Fruit fly (Drosophila melanogaster) whole organism, embryonic: ENCODE results near the gene CG15404.

Experiments
- Bgb ChIP-seq: fragments of 200-800 bp; sonication (Bioruptor generic); IDR thresholded peaks from 2 replicates; pipeline ENCODE4 v1.3.6; 2022; ENCODE audit warnings: missing biosample characterization, missing genetic modification characterization; ENCODE audit not compliant: partially characterized antibody
- CG12219 ChIP-seq: fragments of 200-800 bp; sonication (Bioruptor generic); optimal IDR thresholded peaks from 3 replicates; lab custom pipeline; 2018; ENCODE audit warnings: missing biosample characterization, mild to moderate bottlenecking, missing genetic modification characterization
- CG12391 ChIP-seq: fragments of 200-800 bp; sonication (Bioruptor generic); optimal IDR thresholded peaks from 3 replicates; lab custom pipeline; 2018; ENCODE audit warnings: missing biosample characterization, mild to moderate bottlenecking, missing genetic modification characterization, moderate library complexity
- CG13296 ChIP-seq: fragments of 200-800 bp; sonication (Bioruptor generic); optimal IDR thresholded peaks from 3 replicates; lab custom pipeline; 2018; ENCODE audit warnings: missing biosample characterization, mild to moderate bottlenecking, missing genetic modification characterization
- CG14667 ChIP-seq: fragments of 200-800 bp; sonication (Bioruptor generic); IDR thresholded peaks from 2 replicates; pipeline ENCODE4 v1.3.6; 2022; ENCODE audit warnings: missing biosample characterization, missing genetic modification characterization
- CG15073 ChIP-seq: fragments of 200-800 bp; sonication (Bioruptor generic); optimal IDR thresholded peaks from 2 replicates; lab custom pipeline; 2016; ENCODE audit warnings: missing biosample characterization, missing genetic modification characterization
- CG1529 ChIP-seq: fragments of 200-800 bp; sonication (Bioruptor generic); optimal IDR thresholded peaks from 3 replicates; lab custom pipeline; 2018; ENCODE audit warnings: missing biosample characterization, missing genetic modification characterization
- CG15601 ChIP-seq: fragments of 200-800 bp; sonication (Bioruptor generic); optimal IDR thresholded peaks from 3 replicates; lab custom pipeline; 2019; ENCODE audit warnings: missing biosample characterization, mild to moderate bottlenecking, missing genetic modification characterization, moderate library complexity
- CG17912 ChIP-seq: fragments of 200-800 bp; sonication (Bioruptor generic); optimal IDR thresholded peaks from 2 replicates; lab custom pipeline; 2018; ENCODE audit warnings: missing biosample characterization, mild to moderate bottlenecking, missing genetic modification characterization
- CG2202 ChIP-seq: fragments of 200-800 bp; sonication (Bioruptor generic); optimal IDR thresholded peaks from 2 replicates; lab custom pipeline; 2018; ENCODE audit warnings: missing biosample characterization, mild to moderate bottlenecking, missing genetic modification characterization
- CG31365 ChIP-seq: fragments of 200-800 bp; sonication (Bioruptor generic); optimal IDR thresholded peaks from 2 replicates; lab custom pipeline; 2018; ENCODE audit warnings: missing biosample characterization, mild to moderate bottlenecking, missing genetic modification characterization
- CG31441 ChIP-seq: fragments of 200-800 bp; sonication (Bioruptor generic); IDR thresholded peaks from 2 replicates; pipeline ENCODE4 v1.3.6; 2022; ENCODE audit warnings: missing biosample characterization, missing genetic modification characterization
- CG32532 ChIP-seq: fragments of 200-800 bp; sonication (Bioruptor generic); IDR thresholded peaks from 2 replicates; pipeline ENCODE4 v1.3.6; 2022; ENCODE audit warnings: missing biosample characterization, missing genetic modification characterization
- CG6765 ChIP-seq: fragments of 200-800 bp; sonication (Bioruptor generic); optimal IDR thresholded peaks from 3 replicates; lab custom pipeline; 2017; ENCODE audit warnings: missing biosample characterization, mild to moderate bottlenecking, missing genetic modification characterization
- CG6854 ChIP-seq: fragments of 200-800 bp; sonication (Bioruptor generic); optimal IDR thresholded peaks from 3 replicates; lab custom pipeline; 2017; ENCODE audit warnings: missing biosample characterization, mild to moderate bottlenecking, missing genetic modification characterization
- CG7357 ChIP-seq: fragments of 200-800 bp; sonication (Bioruptor generic); IDR thresholded peaks from 3 replicates; pipeline ENCODE4 v1.3.6; 2022; ENCODE audit warnings: missing biosample characterization, missing genetic modification characterization
- CG7786 ChIP-seq: fragments of 200-800 bp; sonication (Bioruptor generic); optimal IDR thresholded peaks from 2 replicates; lab custom pipeline; 2016; ENCODE audit warnings: missing biosample characterization, missing genetic modification characterization
- CG8478 ChIP-seq: fragments of >200 bp; optimal IDR thresholded peaks from 2 replicates; lab custom pipeline; 2018
- CG9609 ChIP-seq: fragments of 200-800 bp; sonication (Bioruptor generic); optimal IDR thresholded peaks from 3 replicates; lab custom pipeline; 2016; ENCODE audit warnings: missing biosample characterization, missing genetic modification characterization
- D ChIP-seq, 2 experiments: fragments of 200-800 bp in 1 of 2; fragments of >200 bp in 1 of 2; sonication (Bioruptor generic) in 1 of 2; optimal IDR thresholded peaks; 2 replicates in 1 of 2; 3 replicates in 1 of 2; lab custom pipeline; 2017; ENCODE audit warnings: mild to moderate bottlenecking in 1 of 2, missing biosample characterization in 1 of 2, missing genetic modification characterization in 1 of 2, missing genetic modification reagents in 1 of 2
- Fer1 ChIP-seq: fragments of 200-800 bp; sonication (Bioruptor generic); optimal IDR thresholded peaks from 2 replicates; lab custom pipeline; 2017; ENCODE audit warnings: missing biosample characterization, mild to moderate bottlenecking, missing genetic modification characterization
- H15 ChIP-seq: fragments of 200-800 bp; sonication (Bioruptor generic); IDR thresholded peaks from 3 replicates; pipeline ENCODE4 v1.3.6; 2022; ENCODE audit warnings: missing biosample characterization, missing genetic modification characterization
- HmgD ChIP-seq: fragments of 200-800 bp; sonication (Bioruptor generic); optimal IDR thresholded peaks from 3 replicates; lab custom pipeline; 2016; ENCODE audit warnings: missing biosample characterization, missing genetic modification characterization
- Hmx ChIP-seq: fragments of 200-800 bp; sonication (Bioruptor generic); optimal IDR thresholded peaks from 2 replicates; lab custom pipeline; 2016; ENCODE audit warnings: missing biosample characterization, missing genetic modification characterization
- Hr39 ChIP-seq: fragments of >200 bp; optimal IDR thresholded peaks from 2 replicates; lab custom pipeline; 2017
- Max ChIP-seq: fragments of 200-800 bp; sonication (Bioruptor generic); optimal IDR thresholded peaks from 2 replicates; lab custom pipeline; 2016; ENCODE audit warnings: missing biosample characterization, mild to moderate bottlenecking, missing genetic modification characterization
- Ravus ChIP-seq: fragments of 200-800 bp; sonication (Bioruptor generic); IDR thresholded peaks from 2 replicates; pipeline ENCODE4 v1.3.6; 2022; ENCODE audit warnings: missing biosample characterization, missing genetic modification characterization
- Taf1 ChIP-seq: fragments of 200-800 bp; sonication (Bioruptor generic); IDR thresholded peaks from 2 replicates; pipeline ENCODE4 v1.3.6; 2022; ENCODE audit warnings: missing biosample characterization, missing genetic modification characterization
- al ChIP-seq: fragments of 200-800 bp; sonication (Bioruptor generic); IDR thresholded peaks from 2 replicates; pipeline ENCODE4 v1.3.6; 2022; ENCODE audit warnings: missing biosample characterization, missing genetic modification characterization
- ato ChIP-seq: fragments of 200-800 bp; sonication (Bioruptor generic); IDR thresholded peaks from 2 replicates; pipeline ENCODE4 v1.3.6; 2022; ENCODE audit warnings: missing biosample characterization, missing genetic modification characterization; ENCODE audit not compliant: partially characterized antibody
- az2 ChIP-seq: fragments of 200-800 bp; sonication (Bioruptor generic); optimal IDR thresholded peaks from 3 replicates; lab custom pipeline; 2016; ENCODE audit warnings: missing biosample characterization, missing genetic modification characterization
- da ChIP-seq: fragments of 200-800 bp; sonication (Bioruptor generic); optimal IDR thresholded peaks from 2 replicates; lab custom pipeline; 2016; ENCODE audit warnings: missing biosample characterization, missing genetic modification characterization
- grau ChIP-seq: fragments of 200-800 bp; optimal IDR thresholded peaks from 3 replicates; lab custom pipeline; 2019; ENCODE audit warnings: missing biosample characterization, mild to moderate bottlenecking, missing genetic modification characterization, moderate library complexity
- insv ChIP-seq, 2 experiments: fragments of 200-800 bp; sonication (Bioruptor generic); optimal IDR thresholded peaks; 3 replicates each; lab custom pipeline; 2016 to 2018; ENCODE audit warnings: missing biosample characterization in 2 of 2, missing genetic modification characterization in 2 of 2
- knrl ChIP-seq: fragments of 200-800 bp; sonication (Bioruptor generic); IDR thresholded peaks from 3 replicates; pipeline ENCODE4 v1.3.6; 2022; ENCODE audit warnings: missing biosample characterization, missing genetic modification characterization; ENCODE audit not compliant: partially characterized antibody
- mirr ChIP-seq: fragments of 200-800 bp; sonication (Bioruptor generic); optimal IDR thresholded peaks from 3 replicates; lab custom pipeline; 2018; ENCODE audit warnings: missing biosample characterization, mild to moderate bottlenecking, missing genetic modification characterization
- mld ChIP-seq: fragments of 200-800 bp; sonication (Bioruptor generic); IDR thresholded peaks from 3 replicates; pipeline ENCODE4 v1.3.6; 2022; ENCODE audit warnings: missing biosample characterization, missing genetic modification characterization; ENCODE audit not compliant: partially characterized antibody
- nau ChIP-seq: fragments of 200-800 bp; sonication (Bioruptor generic); optimal IDR thresholded peaks from 3 replicates; lab custom pipeline; 2017; ENCODE audit warnings: missing biosample characterization, mild to moderate bottlenecking, missing genetic modification characterization, missing genetic modification reagents
- nerfin-2 ChIP-seq: fragments of 200-800 bp; sonication (Bioruptor generic); IDR thresholded peaks from 2 replicates; pipeline ENCODE4 v1.3.6; 2022; ENCODE audit warnings: missing biosample characterization, missing genetic modification characterization; ENCODE audit not compliant: partially characterized antibody
- org-1 ChIP-seq: fragments of 200-800 bp; sonication (Bioruptor generic); optimal IDR thresholded peaks from 2 replicates; lab custom pipeline; 2017; ENCODE audit warnings: missing biosample characterization, missing genetic modification characterization
- pan ChIP-seq, 4 experiments: fragments of >200 bp in 3 of 4; fragments of 200-800 bp in 1 of 4; sonication (Bioruptor generic) in 1 of 4; optimal IDR thresholded peaks in 3 of 4; IDR thresholded peaks in 1 of 4; 2 replicates each; pipeline versions ENCODE4 v1.3.6 to Lab custom; 2017 to 2022; ENCODE audit warnings: missing biosample characterization in 2 of 4, missing genetic modification characterization in 2 of 4, mixed read lengths in 1 of 4
- pnt ChIP-seq: fragments of 200-800 bp; sonication (Bioruptor generic); optimal IDR thresholded peaks from 3 replicates; lab custom pipeline; 2016; ENCODE audit warnings: missing biosample characterization, missing genetic modification characterization
- ranshi ChIP-seq: fragments of 200-800 bp; sonication (Bioruptor generic); IDR thresholded peaks from 2 replicates; pipeline ENCODE4 v1.3.6; 2022; ENCODE audit warnings: missing biosample characterization, missing genetic modification characterization
- repo ChIP-seq: fragments of 200-800 bp; sonication (Bioruptor generic); optimal IDR thresholded peaks from 2 replicates; lab custom pipeline; 2016; ENCODE audit warnings: missing biosample characterization, missing genetic modification characterization
- salm ChIP-seq: fragments of 200-800 bp; sonication (Bioruptor generic); optimal IDR thresholded peaks from 2 replicates; lab custom pipeline; 2018; ENCODE audit warnings: missing biosample characterization, mild to moderate bottlenecking, missing genetic modification characterization
- sim ChIP-seq: fragments of 200-800 bp; sonication (Bioruptor generic); IDR thresholded peaks from 2 replicates; pipeline ENCODE4 v1.3.6; 2022; ENCODE audit warnings: missing biosample characterization, missing genetic modification characterization
- sima ChIP-seq: fragments of 200-800 bp; sonication (Bioruptor generic); optimal IDR thresholded peaks from 2 replicates; lab custom pipeline; 2016; ENCODE audit warnings: missing biosample characterization, missing genetic modification characterization
- sug ChIP-seq: fragments of 200-800 bp; optimal IDR thresholded peaks from 2 replicates; lab custom pipeline; 2019; ENCODE audit warnings: missing biosample characterization, mild to moderate bottlenecking, missing genetic modification characterization, moderate library complexity
- tx ChIP-seq: fragments of 200-800 bp; sonication (Bioruptor generic); optimal IDR thresholded peaks from 2 replicates; lab custom pipeline; 2016; ENCODE audit warnings: missing biosample characterization, missing genetic modification characterization
- unpg ChIP-seq: fragments of 200-800 bp; sonication (Bioruptor generic); optimal IDR thresholded peaks from 3 replicates; lab custom pipeline; 2018; ENCODE audit warnings: missing biosample characterization, mild to moderate bottlenecking, missing genetic modification characterization, moderate library complexity

The CG15404 gene

DNA sequence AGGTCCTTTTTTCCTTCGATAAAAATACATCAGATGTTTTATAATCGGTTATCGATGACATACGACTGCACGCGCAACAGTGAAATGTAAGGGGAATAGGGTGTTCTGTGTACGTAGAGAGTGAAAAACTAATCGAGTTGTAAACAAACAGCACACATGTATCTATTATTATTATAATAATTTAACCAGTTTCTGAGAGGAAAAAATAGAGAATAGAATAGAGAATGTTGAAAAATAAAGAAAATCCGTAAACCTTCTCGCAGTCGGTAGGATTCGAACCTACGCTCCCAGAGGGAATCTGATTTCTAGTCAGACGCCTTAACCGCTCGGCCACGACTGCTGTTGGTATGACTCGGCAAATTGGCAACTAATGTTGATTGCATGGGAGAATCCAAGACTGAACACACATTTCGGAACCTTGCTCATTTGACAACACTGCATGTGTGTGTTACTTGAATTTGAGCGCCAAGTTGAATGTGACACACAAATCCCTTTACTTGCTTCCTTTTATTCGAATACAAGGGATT is 964 bp upstream of the CG15404 start (continued):
- no peak for TF ChIP-seq H15 (GFP tag; lab: Robert Waterston, UW)
- TF ChIP-seq nau (GFP tag; lab: Kevin White, UChicago) = peak; percentile 11
- peak; percentile 60 for TF ChIP-seq Fer1 (GFP tag; lab: Kevin White, UChicago)
- no peak for TF ChIP-seq CG7786 (GFP tag; lab: Kevin White, UChicago)
- TF ChIP-seq tx = no peak
- TF ChIP-seq Hmx = no peak
- TF ChIP-seq CG1529 (GFP tag; lab: Kevin White, UChicago) = no peak
- no peak for TF ChIP-seq Hr39 (lab: Kevin White, UChicago)
- TF ChIP-seq CG15601 (tag; lab: Kevin White, UChicago) = no peak
- no peak for TF ChIP-seq Taf1 (GFP tag; lab: Robert Waterston, UW)
- TF ChIP-seq CG6854 (GFP tag; lab: Kevin White, UChicago) = peak; percentile 3
- no peak for TF ChIP-seq HmgD
- no peak for TF ChIP-seq CG2202
- no peak for TF ChIP-seq Max
- no peak for TF ChIP-seq CG7357 (GFP tag; lab: Robert Waterston, UW)
- no peak for TF ChIP-seq CG17912 (GFP tag; lab: Kevin White, UChicago)
- TF ChIP-seq mld (GFP tag; lab: Robert Waterston, UW) = peak; percentile 96
- no peak for TF ChIP-seq sug (tag; lab: Kevin White, UChicago)
- no peak for TF ChIP-seq CG12219 (GFP tag; lab: Kevin White, UChicago)
- no peak for TF ChIP-seq pnt (GFP tag; lab: Kevin White, UChicago)
- peak; percentile 79 for TF ChIP-seq nerfin-2 (GFP tag; lab: Robert Waterston, UW)
- no peak for TF ChIP-seq CG9609
- TF ChIP-seq al = no peak
- TF ChIP-seq CG32532 (GFP tag; lab: Robert Waterston, UW) = peak; percentile 49; the same call in 1 of the 2 replicates
- TF ChIP-seq knrl (GFP tag; lab: Robert Waterston, UW) = peak; percentile 66
- no peak for TF ChIP-seq CG14667 (GFP tag; lab: Robert Waterston, UW)
- TF ChIP-seq grau (tag; lab: Kevin White, UChicago) = no peak
- no peak for TF ChIP-seq pan (optimal IDR thresholded peaks at IDR 0.05; lab: Kevin White, UChicago)
- peak in 1 of 2 experiments; percentile 42 for TF ChIP-seq pan (GFP tag; optimal IDR thresholded peaks at IDR 0.05 in 1 of 2, IDR thresholded peaks at IDR 0.05 in 1 of 2)
- peak; percentile 92 for TF ChIP-seq Bgb
- no peak for TF ChIP-seq CG6765 (GFP tag; lab: Kevin White, UChicago)
- TF ChIP-seq ranshi = no peak
- TF ChIP-seq unpg (GFP tag; lab: Kevin White, UChicago) = no peak
- no peak for TF ChIP-seq da (GFP tag; lab: Kevin White, UChicago)
- TF ChIP-seq CG13296 (GFP tag; lab: Kevin White, UChicago) = peak; percentile 51
- 0 out of 2 replicates have a peak, but pooled peaks have one; percentile 8 for TF ChIP-seq sim (GFP tag; lab: Robert Waterston, UW)
- TF ChIP-seq CG15073 = no peak
- peak; percentile 82 for TF ChIP-seq ato
- no peak for TF ChIP-seq Ravus (GFP tag; lab: Robert Waterston, UW)
- TF ChIP-seq CG31441 = peak; percentile 44; the same call in 1 of the 2 replicates
- peak; percentile 44 for TF ChIP-seq CG31365 (tag; lab: Kevin White, UChicago)
- TF ChIP-seq insv (GFP tag; optimal IDR thresholded peaks at IDR 0.05; lab: Kevin White, UChicago) = no peak
- TF ChIP-seq mirr (GFP tag; lab: Kevin White, UChicago) = no peak
- no peak for TF ChIP-seq repo (GFP tag; lab: Kevin White, UChicago)
- TF ChIP-seq az2 (GFP tag; lab: Kevin White, UChicago) = no peak
- no peak for TF ChIP-seq sima (GFP tag; lab: Kevin White, UChicago)
- peak; percentile 10 for TF ChIP-seq salm (tag; lab: Kevin White, UChicago)
- TF ChIP-seq CG12391 = peak; percentile 20
- no peak for TF ChIP-seq org-1 (GFP tag; lab: Kevin White, UChicago)
- no peak for TF ChIP-seq CG8478 (lab: Kevin White, UChicago)
- TF ChIP-seq D (optimal IDR thresholded peaks at IDR 0.05; lab: Kevin White, UChicago) = no peak
- TF ChIP-seq D (GFP tag; optimal IDR thresholded peaks at IDR 0.05; lab: Kevin White, UChicago) = no peak
